Fruit fly (Drosophila melanogaster) whole organism, embryonic: ENCODE measurements around the gene CG43117.

ENCODE experiments used
- Abd-B ChIP-seq: fragments of 200-800 bp; sonication (Bioruptor generic); optimal IDR thresholded peaks from 2 replicates; lab custom pipeline; 2018; ENCODE audit warnings: missing biosample characterization, mild to moderate bottlenecking, missing genetic modification characterization, moderate library complexity
- Ada2b ChIP-seq: fragments of 200-800 bp; sonication (Bioruptor generic); IDR thresholded peaks from 2 replicates; pipeline ENCODE4 v1.3.6; 2022; ENCODE audit warnings: missing biosample characterization, missing genetic modification characterization
- CG10147 ChIP-seq: fragments of 200-800 bp; sonication (Bioruptor generic); optimal IDR thresholded peaks from 2 replicates; lab custom pipeline; 2019; ENCODE audit warnings: missing biosample characterization, mild to moderate bottlenecking, missing genetic modification characterization, moderate library complexity
- CG11247 ChIP-seq: fragments of 200-800 bp; sonication (Bioruptor generic); IDR thresholded peaks from 2 replicates; pipeline ENCODE4 v1.3.6; 2022; ENCODE audit warnings: missing biosample characterization, missing genetic modification characterization
- CG11696 ChIP-seq: fragments of 200-800 bp; sonication (Bioruptor generic); IDR thresholded peaks from 2 replicates; pipeline ENCODE4 v1.3.6; 2022; ENCODE audit warnings: missing biosample characterization, missing genetic modification characterization
- CG13123 ChIP-seq: fragments of 200-800 bp; sonication (Bioruptor generic); optimal IDR thresholded peaks from 2 replicates; lab custom pipeline; 2016; ENCODE audit warnings: missing biosample characterization, missing genetic modification characterization
- CG15011 ChIP-seq: fragments of 200-800 bp; sonication (Bioruptor generic); optimal IDR thresholded peaks from 3 replicates; lab custom pipeline; 2018; ENCODE audit warnings: missing biosample characterization, mild to moderate bottlenecking, missing genetic modification characterization
- CG15269 ChIP-seq: fragments of 200-800 bp; sonication (Bioruptor generic); optimal IDR thresholded peaks from 2 replicates; lab custom pipeline; 2018; ENCODE audit warnings: missing biosample characterization, mild to moderate bottlenecking, missing genetic modification characterization, moderate library complexity
- CG15514 ChIP-seq: fragments of 200-800 bp; sonication (Bioruptor generic); optimal IDR thresholded peaks from 3 replicates; lab custom pipeline; 2017; ENCODE audit warnings: missing biosample characterization, missing genetic modification characterization, mild to moderate bottlenecking, moderate library complexity, missing genetic modification reagents
- CG16779 ChIP-seq: fragments of 200-800 bp; sonication (Bioruptor generic); IDR thresholded peaks from 2 replicates; pipeline ENCODE4 v1.3.6; 2022; ENCODE audit warnings: missing biosample characterization, missing genetic modification characterization
- CG16863 ChIP-seq: fragments of 200-800 bp; sonication (Bioruptor generic); optimal IDR thresholded peaks from 3 replicates; lab custom pipeline; 2016; ENCODE audit warnings: missing biosample characterization, missing genetic modification characterization
- CG17328 ChIP-seq: fragments of 200-800 bp; sonication (Bioruptor generic); IDR thresholded peaks from 2 replicates; pipeline ENCODE4 v1.3.6; 2022; ENCODE audit warnings: missing biosample characterization, missing genetic modification characterization
- CG2712 ChIP-seq: fragments of 200-800 bp; optimal IDR thresholded peaks from 3 replicates; lab custom pipeline; 2019; ENCODE audit warnings: missing biosample characterization, mild to moderate bottlenecking, missing genetic modification characterization, moderate library complexity
- CG31441 ChIP-seq: fragments of 200-800 bp; sonication (Bioruptor generic); IDR thresholded peaks from 2 replicates; pipeline ENCODE4 v1.3.6; 2022; ENCODE audit warnings: missing biosample characterization, missing genetic modification characterization
- CG6813 ChIP-seq: fragments of 200-800 bp; sonication (Bioruptor generic); optimal IDR thresholded peaks from 2 replicates; lab custom pipeline; 2017; ENCODE audit warnings: missing biosample characterization, missing genetic modification characterization, mild to moderate bottlenecking, moderate library complexity, missing genetic modification reagents
- CG7556 ChIP-seq: fragments of 200-800 bp; sonication (Bioruptor generic); optimal IDR thresholded peaks from 2 replicates; lab custom pipeline; 2017; ENCODE audit warnings: missing biosample characterization, mild to moderate bottlenecking, missing genetic modification characterization
- CG8290 ChIP-seq, 3 experiments: fragments of 200-800 bp; sonication (Bioruptor generic); optimal IDR thresholded peaks; 2 replicates each; lab custom pipeline; 2016 to 2019; ENCODE audit warnings: missing biosample characterization in 3 of 3, missing genetic modification characterization in 3 of 3, mild to moderate bottlenecking in 2 of 3, moderate library complexity in 1 of 3
- CG9215 ChIP-seq: fragments of 200-800 bp; sonication (Bioruptor generic); IDR thresholded peaks from 2 replicates; pipeline ENCODE4 v1.3.6; 2022; ENCODE audit warnings: missing biosample characterization, missing genetic modification characterization
- Dp ChIP-seq: fragments of 200-800 bp; sonication (Bioruptor generic); optimal IDR thresholded peaks from 2 replicates; lab custom pipeline; 2018; ENCODE audit warnings: missing biosample characterization, mild to moderate bottlenecking, missing genetic modification characterization, moderate library complexity
- Dref ChIP-seq: fragments of 200-800 bp; sonication (Bioruptor generic); IDR thresholded peaks from 2 replicates; pipeline ENCODE4 v1.3.6; 2022; ENCODE audit warnings: missing biosample characterization, missing genetic modification characterization
- Ets97D ChIP-seq: fragments of 200-800 bp; sonication (Bioruptor generic); optimal IDR thresholded peaks from 3 replicates; lab custom pipeline; 2016; ENCODE audit warnings: missing biosample characterization, missing genetic modification characterization
- HmgD ChIP-seq: fragments of 200-800 bp; sonication (Bioruptor generic); optimal IDR thresholded peaks from 3 replicates; lab custom pipeline; 2016; ENCODE audit warnings: missing biosample characterization, missing genetic modification characterization
- Lhr ChIP-seq: fragments of 200-800 bp; sonication (Bioruptor generic); optimal IDR thresholded peaks from 3 replicates; lab custom pipeline; 2017; ENCODE audit warnings: mild to moderate bottlenecking, missing biosample characterization, missing genetic modification reagents, missing genetic modification characterization
- Max ChIP-seq: fragments of 200-800 bp; sonication (Bioruptor generic); optimal IDR thresholded peaks from 2 replicates; lab custom pipeline; 2016; ENCODE audit warnings: missing biosample characterization, mild to moderate bottlenecking, missing genetic modification characterization
- NC2β ChIP-seq: fragments of 200-800 bp; sonication (Bioruptor generic); optimal IDR thresholded peaks from 2 replicates; lab custom pipeline; 2016; ENCODE audit warnings: missing biosample characterization, missing genetic modification characterization
- Nf-YC ChIP-seq: fragments of 200-800 bp; optimal IDR thresholded peaks from 3 replicates; lab custom pipeline; 2019; ENCODE audit warnings: missing biosample characterization, mild to moderate bottlenecking, missing genetic modification characterization, moderate library complexity
- Oli ChIP-seq: fragments of 200-800 bp; sonication (Bioruptor generic); optimal IDR thresholded peaks from 2 replicates; lab custom pipeline; 2018; ENCODE audit warnings: missing biosample characterization, mild to moderate bottlenecking, missing genetic modification characterization, moderate library complexity
- Sry-β ChIP-seq: fragments of 200-800 bp; sonication (Bioruptor generic); optimal IDR thresholded peaks from 2 replicates; lab custom pipeline; 2018; ENCODE audit warnings: missing biosample characterization, mild to moderate bottlenecking, missing genetic modification characterization, moderate library complexity
- Trl ChIP-seq, 3 experiments: fragments of >200 bp in 2 of 3; fragments of 200-800 bp in 1 of 3; sonication (Bioruptor generic) in 1 of 3; optimal IDR thresholded peaks; 2 replicates in 1 of 3; 3 replicates in 2 of 3; lab custom pipeline; 2016 to 2017; ENCODE audit warnings: missing biosample characterization in 1 of 3, missing genetic modification characterization in 1 of 3
- bsh ChIP-seq, 2 experiments: fragments of 200-800 bp; sonication (Bioruptor generic); optimal IDR thresholded peaks; 2 replicates each; lab custom pipeline; 2017 to 2018; ENCODE audit warnings: mild to moderate bottlenecking in 2 of 2, missing biosample characterization in 2 of 2, missing genetic modification characterization in 2 of 2, moderate library complexity in 1 of 2
- cas ChIP-seq: fragments of 200-800 bp; sonication (Bioruptor generic); IDR thresholded peaks from 2 replicates; pipeline ENCODE4 v1.3.6; 2022; ENCODE audit warnings: missing biosample characterization, missing genetic modification characterization
- chinmo ChIP-seq: fragments of 200-800 bp; sonication (Bioruptor generic); IDR thresholded peaks from 4 replicates; pipeline ENCODE4 v1.3.6; 2022; ENCODE audit warnings: missing biosample characterization, missing genetic modification characterization; ENCODE audit not compliant: partially characterized antibody
- crol ChIP-seq: fragments of 200-800 bp; sonication (Bioruptor generic); IDR thresholded peaks from 2 replicates; pipeline ENCODE4 v1.3.6; 2022; ENCODE audit warnings: missing biosample characterization, missing genetic modification characterization
- cwo ChIP-seq: fragments of 200-800 bp; sonication (Bioruptor generic); optimal IDR thresholded peaks from 3 replicates; lab custom pipeline; 2017; ENCODE audit warnings: missing biosample characterization, missing genetic modification characterization, mild to moderate bottlenecking, moderate library complexity, missing genetic modification reagents
- fd3F ChIP-seq: fragments of 200-800 bp; sonication (Bioruptor generic); optimal IDR thresholded peaks from 2 replicates; lab custom pipeline; 2018; ENCODE audit warnings: missing biosample characterization, mild to moderate bottlenecking, missing genetic modification characterization, moderate library complexity
- gcm2 ChIP-seq: fragments of 200-800 bp; sonication (Bioruptor generic); optimal IDR thresholded peaks from 2 replicates; lab custom pipeline; 2016; ENCODE audit warnings: missing biosample characterization, missing genetic modification characterization
- hkb ChIP-seq, 2 experiments: fragments of 200-800 bp in 1 of 2; fragments of >200 bp in 1 of 2; sonication (Bioruptor generic) in 1 of 2; IDR thresholded peaks in 1 of 2; optimal IDR thresholded peaks in 1 of 2; 2 replicates each; pipeline versions ENCODE4 v1.3.6 to Lab custom; 2017 to 2022; ENCODE audit warnings: missing biosample characterization in 1 of 2, missing genetic modification characterization in 1 of 2
- ind ChIP-seq: fragments of 200-800 bp; sonication (Bioruptor generic); optimal IDR thresholded peaks from 3 replicates; lab custom pipeline; 2016; ENCODE audit warnings: missing biosample characterization, missing genetic modification characterization
- lab ChIP-seq: fragments of 200-800 bp; sonication (Bioruptor generic); optimal IDR thresholded peaks from 3 replicates; lab custom pipeline; 2017; ENCODE audit warnings: missing biosample characterization, missing genetic modification characterization, mild to moderate bottlenecking, moderate library complexity, missing genetic modification reagents
- mld ChIP-seq: fragments of 200-800 bp; sonication (Bioruptor generic); IDR thresholded peaks from 3 replicates; pipeline ENCODE4 v1.3.6; 2022; ENCODE audit warnings: missing biosample characterization, missing genetic modification characterization; ENCODE audit not compliant: partially characterized antibody
- otp ChIP-seq: fragments of 200-800 bp; sonication (Bioruptor generic); IDR thresholded peaks from 3 replicates; pipeline ENCODE4, ENCODE4 v1.3.6; 2022; ENCODE audit warnings: missing biosample characterization, missing genetic modification characterization
- phol ChIP-seq: fragments of 200-800 bp; sonication (Bioruptor generic); optimal IDR thresholded peaks from 3 replicates; lab custom pipeline; 2018; ENCODE audit warnings: missing biosample characterization, mild to moderate bottlenecking, missing genetic modification characterization, moderate library complexity
- pros ChIP-seq: fragments of 200-800 bp; sonication (Bioruptor generic); optimal IDR thresholded peaks from 3 replicates; lab custom pipeline; 2019; ENCODE audit warnings: missing biosample characterization, mild to moderate bottlenecking, missing genetic modification characterization, moderate library complexity
- pum ChIP-seq: fragments of 200-800 bp; sonication (Bioruptor generic); optimal IDR thresholded peaks from 2 replicates; lab custom pipeline; 2016; ENCODE audit warnings: missing biosample characterization, missing genetic modification characterization
- sob ChIP-seq: fragments of 200-800 bp; sonication (Bioruptor generic); IDR thresholded peaks from 2 replicates; pipeline ENCODE4 v1.3.6; 2022; ENCODE audit warnings: missing biosample characterization, missing genetic modification characterization
- z ChIP-seq: fragments of 200-800 bp; sonication (Bioruptor generic); IDR thresholded peaks from 3 replicates; pipeline ENCODE4 v1.3.6; 2022; ENCODE audit warnings: missing biosample characterization, missing genetic modification characterization
- zf30C ChIP-seq: fragments of 200-800 bp; sonication (Bioruptor generic); optimal IDR thresholded peaks from 3 replicates; lab custom pipeline; 2018; ENCODE audit warnings: missing biosample characterization, mild to moderate bottlenecking, missing genetic modification characterization

Gene CG43117

DNA sequence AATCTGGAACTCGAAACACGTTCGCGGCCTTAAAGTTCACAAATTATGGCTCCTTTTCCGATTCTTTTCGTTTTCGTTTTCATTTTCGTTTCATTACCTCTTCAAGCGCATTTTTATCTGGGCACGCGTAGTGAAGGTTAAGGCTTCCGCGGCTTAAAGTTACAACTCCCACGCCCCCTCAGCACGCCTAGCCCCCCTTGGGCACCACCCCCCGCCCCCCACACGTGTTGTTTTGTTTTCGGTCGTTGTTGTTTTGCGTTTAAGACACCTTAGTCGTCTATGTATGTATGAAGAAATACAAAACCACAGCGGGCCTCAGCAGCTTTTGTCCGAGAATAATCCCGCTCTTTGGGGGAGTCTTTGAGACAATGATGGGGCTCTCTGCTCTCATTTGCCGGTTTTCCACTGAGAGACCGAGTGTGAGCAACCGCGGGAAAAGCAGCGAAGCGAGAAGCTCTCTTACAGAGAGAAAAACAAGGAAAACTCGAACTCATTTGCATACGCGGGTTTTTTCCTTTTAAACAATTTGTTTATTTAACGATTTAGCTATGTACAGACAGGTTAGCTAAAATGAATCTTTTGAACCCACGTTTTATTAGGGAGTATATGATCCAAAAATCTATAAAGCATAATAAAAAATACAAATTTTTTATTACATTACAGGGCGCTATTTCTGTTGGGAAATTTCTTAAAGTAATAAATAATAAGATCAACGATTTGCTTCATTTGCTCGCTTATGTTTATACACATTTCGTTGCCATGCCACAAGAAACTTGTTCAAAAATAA is 7.8 kb downstream of the CG43117 start (continued):
- TF ChIP-seq CG7556 (GFP tag; lab: Kevin White, UChicago) (peak; percentile 43), Trl (optimal IDR thresholded peaks at IDR 0.05; lab: Kevin White, UChicago) (peak; percentile 83 to 84), Trl (GFP tag; optimal IDR thresholded peaks at IDR 0.05; lab: Kevin White, UChicago) (no peak), CG8290 (GFP tag; optimal IDR thresholded peaks at IDR 0.05; lab: Kevin White, UChicago) (no peak), CG8290 (tag; optimal IDR thresholded peaks at IDR 0.05; lab: Kevin White, UChicago) (no peak), sob (GFP tag; lab: Robert Waterston, UW) (no peak), Nf-YC (tag; lab: Kevin White, UChicago) (no peak), cwo (GFP tag; lab: Kevin White, UChicago) (peak; percentile 75), Ets97D (GFP tag; lab: Kevin White, UChicago) (no peak), Max (GFP tag; lab: Kevin White, UChicago) (peak; percentile 21), CG16863 (GFP tag; lab: Kevin White, UChicago) (no peak), CG11696 (GFP tag; lab: Robert Waterston, UW) (no peak), CG17328 (GFP tag; lab: Robert Waterston, UW) (0 out of 2 replicates have a peak, but pooled peaks have one; percentile 31), Dp (no peak), CG6813 (GFP tag; lab: Kevin White, UChicago) (no peak), bsh (GFP tag; optimal IDR thresholded peaks at IDR 0.05; lab: Kevin White, UChicago) (no peak), lab (GFP tag; lab: Kevin White, UChicago) (peak; percentile 39), cas (GFP tag; lab: Robert Waterston, UW) (no peak), NC2β (no peak), pros (GFP tag; lab: Kevin White, UChicago) (no peak), otp (no peak), Sry-β (GFP tag; lab: Kevin White, UChicago) (no peak), Abd-B (GFP tag; lab: Kevin White, UChicago) (no peak), CG10147 (no peak), crol (GFP tag; lab: Robert Waterston, UW) (peak; percentile 77), z (GFP tag; lab: Robert Waterston, UW) (no peak), gcm2 (no peak), CG13123 (GFP tag; lab: Kevin White, UChicago) (no peak), chinmo (peak; percentile 79; the same call in 2 of the 4 replicates), zf30C (GFP tag; lab: Kevin White, UChicago) (peak; percentile 40), Lhr (GFP tag; lab: Kevin White, UChicago) (no peak), phol (peak; percentile 26), CG15011 (no peak), CG11247 (0 out of 2 replicates have a peak, but pooled peaks have one; percentile 30), ind (peak; percentile 35), fd3F (GFP tag; lab: Kevin White, UChicago) (no peak), Dref (GFP tag; lab: Robert Waterston, UW) (no peak), CG2712 (no peak), CG15269 (tag; lab: Kevin White, UChicago) (peak; percentile 39), mld (GFP tag; lab: Robert Waterston, UW) (no peak), CG9215 (GFP tag; lab: Robert Waterston, UW) (no peak), hkb (optimal IDR thresholded peaks at IDR 0.05; lab: Kevin White, UChicago) (no peak), hkb (GFP tag; IDR thresholded peaks at IDR 0.05; lab: Robert Waterston, UW) (peak; percentile 44; the same call in 1 of the 2 replicates), pum (GFP tag; lab: Kevin White, UChicago) (no peak), CG16779 (GFP tag; lab: Robert Waterston, UW) (0 out of 2 replicates have a peak, but pooled peaks have one; percentile 48), Ada2b (GFP tag; lab: Robert Waterston, UW) (0 out of 2 replicates have a peak, but pooled peaks have one; percentile 15), Oli (tag; lab: Kevin White, UChicago) (peak; percentile 18), HmgD (GFP tag; lab: Kevin White, UChicago) (no peak), CG31441 (GFP tag; lab: Robert Waterston, UW) (peak; percentile 51; the same call in 1 of the 2 replicates), CG15514 (GFP tag; lab: Kevin White, UChicago) (no peak)
